Fruit fly (Drosophila melanogaster) whole organism, embryonic: Measurements from ENCODE around the gene Spc25.

Source experiments
- Abd-B ChIP-seq: fragments of 200-800 bp; sonication (Bioruptor generic); optimal IDR thresholded peaks from 2 replicates; lab custom pipeline; 2018; ENCODE audit warnings: missing biosample characterization, mild to moderate bottlenecking, missing genetic modification characterization, moderate library complexity
- CG10543 ChIP-seq: fragments of 200-800 bp; sonication (Bioruptor generic); optimal IDR thresholded peaks from 3 replicates; lab custom pipeline; 2017; ENCODE audit warnings: missing biosample characterization, mild to moderate bottlenecking, missing genetic modification characterization, moderate library complexity
- CG12299 ChIP-seq: fragments of 200-800 bp; sonication (Bioruptor generic); optimal IDR thresholded peaks from 2 replicates; lab custom pipeline; 2018; ENCODE audit warnings: missing biosample characterization, mild to moderate bottlenecking, missing genetic modification characterization
- CG12391 ChIP-seq: fragments of 200-800 bp; sonication (Bioruptor generic); optimal IDR thresholded peaks from 3 replicates; lab custom pipeline; 2018; ENCODE audit warnings: missing biosample characterization, mild to moderate bottlenecking, missing genetic modification characterization, moderate library complexity
- CG12659 ChIP-seq: fragments of 200-800 bp; sonication (Bioruptor generic); optimal IDR thresholded peaks from 3 replicates; lab custom pipeline; 2017; ENCODE audit warnings: mild to moderate bottlenecking, missing biosample characterization, missing genetic modification reagents, missing genetic modification characterization
- CG13894 ChIP-seq: fragments of 200-800 bp; sonication (Bioruptor generic); optimal IDR thresholded peaks from 3 replicates; lab custom pipeline; 2018; ENCODE audit warnings: missing biosample characterization, mild to moderate bottlenecking, missing genetic modification characterization, moderate library complexity
- CG15514 ChIP-seq: fragments of 200-800 bp; sonication (Bioruptor generic); optimal IDR thresholded peaks from 3 replicates; lab custom pipeline; 2017; ENCODE audit warnings: missing biosample characterization, missing genetic modification characterization, mild to moderate bottlenecking, moderate library complexity, missing genetic modification reagents
- CG16813 ChIP-seq: fragments of 200-800 bp; sonication (Bioruptor generic); IDR thresholded peaks from 3 replicates; pipeline ENCODE4 v1.3.6; 2022; ENCODE audit warnings: missing biosample characterization, missing genetic modification characterization; ENCODE audit not compliant: partially characterized antibody
- CG17361 ChIP-seq: fragments of 200-800 bp; sonication (Bioruptor generic); IDR thresholded peaks from 3 replicates; pipeline ENCODE4 v1.3.6; 2022; ENCODE audit warnings: missing biosample characterization, missing genetic modification characterization
- CG17568 ChIP-seq: fragments of 200-800 bp; sonication (Bioruptor generic); optimal IDR thresholded peaks from 2 replicates; lab custom pipeline; 2018; ENCODE audit warnings: missing biosample characterization, mild to moderate bottlenecking, missing genetic modification characterization, moderate library complexity
- CG18262 ChIP-seq: fragments of 200-800 bp; optimal IDR thresholded peaks from 3 replicates; lab custom pipeline; 2019; ENCODE audit warnings: missing biosample characterization, mild to moderate bottlenecking, missing genetic modification characterization, moderate library complexity
- CG18599 ChIP-seq: fragments of 200-800 bp; sonication (Bioruptor generic); optimal IDR thresholded peaks from 3 replicates; lab custom pipeline; 2017; ENCODE audit warnings: missing biosample characterization, missing genetic modification characterization, mild to moderate bottlenecking, moderate library complexity, missing genetic modification reagents
- CG2199 ChIP-seq: fragments of 200-800 bp; sonication (Bioruptor generic); IDR thresholded peaks from 3 replicates; pipeline ENCODE4 v1.3.6; 2022; ENCODE audit warnings: missing biosample characterization, missing genetic modification characterization
- CG33213 ChIP-seq: fragments of 200-800 bp; sonication (Bioruptor generic); optimal IDR thresholded peaks from 3 replicates; lab custom pipeline; 2016; ENCODE audit warnings: missing biosample characterization, missing genetic modification characterization
- CG33557 ChIP-seq: fragments of 200-800 bp; sonication (Bioruptor generic); optimal IDR thresholded peaks from 2 replicates; lab custom pipeline; 2019; ENCODE audit warnings: missing biosample characterization, mild to moderate bottlenecking, missing genetic modification characterization, moderate library complexity
- CG7372 ChIP-seq: fragments of 200-800 bp; sonication (Bioruptor generic); IDR thresholded peaks from 2 replicates; pipeline ENCODE4 v1.3.6; 2022; ENCODE audit warnings: missing biosample characterization, missing genetic modification characterization
- CG8478 ChIP-seq: fragments of >200 bp; optimal IDR thresholded peaks from 2 replicates; lab custom pipeline; 2018
- CG9437 ChIP-seq: fragments of 200-800 bp; sonication (Bioruptor generic); optimal IDR thresholded peaks from 2 replicates; lab custom pipeline; 2018; ENCODE audit warnings: missing biosample characterization, mild to moderate bottlenecking, missing genetic modification characterization
- CHES-1-like ChIP-seq: fragments of 200-800 bp; sonication (Bioruptor generic); optimal IDR thresholded peaks from 2 replicates; lab custom pipeline; 2016; ENCODE audit warnings: missing biosample characterization, missing genetic modification characterization
- Dip3 ChIP-seq: fragments of 200-800 bp; sonication (Bioruptor generic); optimal IDR thresholded peaks from 3 replicates; lab custom pipeline; 2016; ENCODE audit warnings: missing biosample characterization, missing genetic modification characterization
- Hr78 ChIP-seq, 2 experiments: fragments of 200-800 bp in 1 of 2; fragments of >200 bp in 1 of 2; sonication (Bioruptor generic) in 1 of 2; optimal IDR thresholded peaks; 2 replicates each; lab custom pipeline; 2017 to 2019; ENCODE audit warnings: missing biosample characterization in 2 of 2, missing genetic modification characterization in 2 of 2, mild to moderate bottlenecking in 1 of 2, moderate library complexity in 1 of 2
- Med ChIP-seq: fragments of 200-800 bp; sonication (Bioruptor generic); peaks from one replicate; lab custom pipeline; 2016; ENCODE audit warnings: missing biosample characterization, missing genetic modification characterization, mild to moderate bottlenecking, inconsistent platforms, moderate library complexity
- NfI ChIP-seq: fragments of 200-800 bp; sonication (Bioruptor generic); optimal IDR thresholded peaks from 3 replicates; lab custom pipeline; 2018; ENCODE audit warnings: missing biosample characterization, mild to moderate bottlenecking, missing genetic modification characterization, moderate library complexity
- Stat92E ChIP-seq, 3 experiments: fragments of >200 bp in 2 of 3; fragments of 200-800 bp in 1 of 3; sonication (Bioruptor generic) in 1 of 3; optimal IDR thresholded peaks; 2 replicates each; lab custom pipeline; 2017 to 2019; ENCODE audit warnings: missing biosample characterization in 3 of 3, missing genetic modification characterization in 3 of 3, mild to moderate bottlenecking in 1 of 3, moderate library complexity in 1 of 3
- amos ChIP-seq: fragments of 200-800 bp; sonication (Bioruptor generic); IDR thresholded peaks from 2 replicates; pipeline ENCODE4 v1.3.6; 2022; ENCODE audit warnings: missing biosample characterization, missing genetic modification characterization; ENCODE audit not compliant: partially characterized antibody
- br ChIP-seq: fragments of >200 bp; optimal IDR thresholded peaks from 2 replicates; lab custom pipeline; 2017
- chif ChIP-seq, 2 experiments: fragments of 200-800 bp; sonication (Bioruptor generic); optimal IDR thresholded peaks; 3 replicates each; lab custom pipeline; 2016; ENCODE audit warnings: missing biosample characterization in 2 of 2, missing genetic modification characterization in 2 of 2
- chm ChIP-seq: fragments of 200-800 bp; sonication (Bioruptor generic); IDR thresholded peaks from 2 replicates; pipeline ENCODE4 v1.3.6; 2022; ENCODE audit warnings: missing biosample characterization, missing genetic modification characterization
- cwo ChIP-seq: fragments of 200-800 bp; sonication (Bioruptor generic); optimal IDR thresholded peaks from 3 replicates; lab custom pipeline; 2017; ENCODE audit warnings: missing biosample characterization, missing genetic modification characterization, mild to moderate bottlenecking, moderate library complexity, missing genetic modification reagents
- dati ChIP-seq: fragments of 200-800 bp; sonication (Bioruptor generic); IDR thresholded peaks from 2 replicates; pipeline ENCODE4 v1.3.6; 2022; ENCODE audit warnings: missing biosample characterization, missing genetic modification characterization
- grau ChIP-seq: fragments of 200-800 bp; optimal IDR thresholded peaks from 3 replicates; lab custom pipeline; 2019; ENCODE audit warnings: missing biosample characterization, mild to moderate bottlenecking, missing genetic modification characterization, moderate library complexity
- hb ChIP-seq: fragments of 200-800 bp; sonication (Bioruptor generic); IDR thresholded peaks from 3 replicates; pipeline ENCODE4 v1.3.6; 2022; ENCODE audit warnings: missing biosample characterization, missing genetic modification characterization; ENCODE audit not compliant: partially characterized antibody
- insv ChIP-seq, 2 experiments: fragments of 200-800 bp; sonication (Bioruptor generic); optimal IDR thresholded peaks; 3 replicates each; lab custom pipeline; 2016 to 2018; ENCODE audit warnings: missing biosample characterization in 2 of 2, missing genetic modification characterization in 2 of 2
- kay ChIP-seq: fragments of 200-800 bp; sonication (Bioruptor generic); optimal IDR thresholded peaks from 2 replicates; lab custom pipeline; 2016; ENCODE audit warnings: missing biosample characterization, missing genetic modification characterization
- lbe ChIP-seq: fragments of 200-800 bp; sonication (Bioruptor generic); optimal IDR thresholded peaks from 2 replicates; lab custom pipeline; 2016; ENCODE audit warnings: missing biosample characterization, mild to moderate bottlenecking, missing genetic modification characterization
- mirr ChIP-seq: fragments of 200-800 bp; sonication (Bioruptor generic); optimal IDR thresholded peaks from 3 replicates; lab custom pipeline; 2018; ENCODE audit warnings: missing biosample characterization, mild to moderate bottlenecking, missing genetic modification characterization
- nerfin-2 ChIP-seq: fragments of 200-800 bp; sonication (Bioruptor generic); IDR thresholded peaks from 2 replicates; pipeline ENCODE4 v1.3.6; 2022; ENCODE audit warnings: missing biosample characterization, missing genetic modification characterization; ENCODE audit not compliant: partially characterized antibody
- nmo ChIP-seq: fragments of 200-800 bp; sonication (Bioruptor generic); optimal IDR thresholded peaks from 2 replicates; lab custom pipeline; 2018; ENCODE audit warnings: missing biosample characterization, mild to moderate bottlenecking, missing genetic modification characterization, moderate library complexity
- pho ChIP-seq: fragments of 200-800 bp; sonication (Bioruptor generic); optimal IDR thresholded peaks from 2 replicates; lab custom pipeline; 2016; ENCODE audit warnings: missing biosample characterization, missing genetic modification characterization
- pzg ChIP-seq: fragments of 200-800 bp; sonication (Bioruptor generic); optimal IDR thresholded peaks from 3 replicates; lab custom pipeline; 2018; ENCODE audit warnings: missing biosample characterization, mild to moderate bottlenecking, missing genetic modification characterization, moderate library complexity
- shn ChIP-seq: fragments of 200-800 bp; sonication (Bioruptor generic); optimal IDR thresholded peaks from 3 replicates; lab custom pipeline; 2016; ENCODE audit warnings: missing biosample characterization, missing genetic modification characterization
- stc ChIP-seq: fragments of 200-800 bp; sonication (Bioruptor generic); IDR thresholded peaks from 2 replicates; pipeline ENCODE4 v1.3.6; 2022; ENCODE audit warnings: missing biosample characterization, missing genetic modification characterization
- stwl ChIP-seq: fragments of 200-800 bp; sonication (Bioruptor generic); optimal IDR thresholded peaks from 3 replicates; lab custom pipeline; 2018; ENCODE audit warnings: missing biosample characterization, mild to moderate bottlenecking, missing genetic modification characterization, moderate library complexity
- tll ChIP-seq, 2 experiments: fragments of 200-800 bp in 1 of 2; fragments of >200 bp in 1 of 2; sonication (Bioruptor generic) in 1 of 2; optimal IDR thresholded peaks; 2 replicates each; lab custom pipeline; 2017 to 2019; ENCODE audit warnings: missing biosample characterization in 2 of 2, missing genetic modification characterization in 2 of 2, mild to moderate bottlenecking in 1 of 2, moderate library complexity in 1 of 2
- trem ChIP-seq: fragments of 200-800 bp; optimal IDR thresholded peaks from 3 replicates; lab custom pipeline; 2019; ENCODE audit warnings: missing biosample characterization, mild to moderate bottlenecking, missing genetic modification characterization, moderate library complexity
- vnd ChIP-seq: fragments of 200-800 bp; sonication (Bioruptor generic); IDR thresholded peaks from 3 replicates; pipeline ENCODE4 v1.3.6; 2022; ENCODE audit warnings: missing biosample characterization, missing genetic modification characterization; ENCODE audit not compliant: partially characterized antibody
- zen2 ChIP-seq: fragments of 200-800 bp; sonication (Bioruptor generic); IDR thresholded peaks from 3 replicates; pipeline ENCODE4 v1.3.6; 2022; ENCODE audit warnings: missing biosample characterization, missing genetic modification characterization; ENCODE audit not compliant: partially characterized antibody

The Spc25 gene

dm6 chr3R:12980628-12981219 is 19.2 kb downstream of the Spc25 start, which contains the start of gene Paip2 (continued):
- TF ChIP-seq vnd (peak; percentile 98), hb (peak; percentile 98), zen2 (GFP tag; lab: Robert Waterston, UW) (peak; percentile 98), CG12659 (peak; percentile 70), NfI (GFP tag; lab: Kevin White, UChicago) (peak; percentile 5), tll (GFP tag; optimal IDR thresholded peaks at IDR 0.05; lab: Kevin White, UChicago) (peak; percentile 2 to 56), Dip3 (GFP tag; lab: Kevin White, UChicago) (peak; percentile 9), cwo (no peak), pzg (peak; percentile 87), CG17361 (GFP tag; lab: Robert Waterston, UW) (peak; percentile 46; the same call in 2 of the 3 replicates), Med (GFP tag; lab: Kevin White, UChicago) (peak; percentile 90), CG2199 (GFP tag; lab: Robert Waterston, UW) (peak; percentile 65; the same call in 1 of the 3 replicates), CG15514 (peak; percentile 67), CG12299 (tag; lab: Kevin White, UChicago) (peak; percentile 5), nmo (GFP tag; lab: Kevin White, UChicago) (peak; percentile 71), CG16813 (peak; percentile 99), CG33213 (GFP tag; lab: Kevin White, UChicago) (peak; percentile 6), trem (peak; percentile 75), insv (GFP tag; optimal IDR thresholded peaks at IDR 0.05; lab: Kevin White, UChicago) (peak in 1 of 2 experiments; percentile 32), chif (GFP tag; optimal IDR thresholded peaks at IDR 0.05; lab: Kevin White, UChicago) (no peak), CG13894 (tag; lab: Kevin White, UChicago) (peak; percentile 21), stwl (tag; lab: Kevin White, UChicago) (peak; percentile 69), CG12391 (tag; lab: Kevin White, UChicago) (peak; percentile 40), CG8478 (lab: Kevin White, UChicago) (peak; percentile 66), chm (GFP tag; lab: Robert Waterston, UW) (peak; percentile 46; the same call in 1 of the 2 replicates), lbe (GFP tag; lab: Kevin White, UChicago) (peak; percentile 16), pho (GFP tag; lab: Kevin White, UChicago) (peak; percentile 8), amos (GFP tag; lab: Robert Waterston, UW) (peak; percentile 95), mirr (GFP tag; lab: Kevin White, UChicago) (no peak), br (no peak), CG18262 (tag; lab: Kevin White, UChicago) (peak; percentile 2), Stat92E (GFP tag; optimal IDR thresholded peaks at IDR 0.05; lab: Kevin White, UChicago) (peak in 1 of 3 experiments; percentile 77)

dm6 chr3R:12981334-12982166 is 20.0 kb downstream of the Spc25 start:
- peak; percentile 19 for TF ChIP-seq CG17568 (GFP tag; lab: Kevin White, UChicago)
- TF ChIP-seq stc, result peak; percentile 40; the same call in 1 of the 2 replicates
- peak; percentile 41 for TF ChIP-seq NfI (GFP tag; lab: Kevin White, UChicago)
- peak; percentile 52 for TF ChIP-seq Abd-B (GFP tag; lab: Kevin White, UChicago)
- no peak for TF ChIP-seq shn (GFP tag; lab: Kevin White, UChicago)
- peak; percentile 68 for TF ChIP-seq CG18599
- peak in 1 of 2 experiments; percentile 39 for TF ChIP-seq Hr78 (GFP tag; optimal IDR thresholded peaks at IDR 0.05; lab: Kevin White, UChicago)
- TF ChIP-seq kay (GFP tag; lab: Kevin White, UChicago), result peak; percentile 13
- TF ChIP-seq grau, result peak; percentile 77
- TF ChIP-seq CG10543 (GFP tag; lab: Kevin White, UChicago), result no peak
- TF ChIP-seq dati (GFP tag; lab: Robert Waterston, UW), result no peak
- no peak for TF ChIP-seq CHES-1-like (GFP tag; lab: Kevin White, UChicago)
- no peak for TF ChIP-seq nerfin-2 (GFP tag; lab: Robert Waterston, UW)
- TF ChIP-seq CG7372 (GFP tag; lab: Robert Waterston, UW), result no peak
- TF ChIP-seq CG33557, result no peak
- TF ChIP-seq CG9437, result peak; percentile 63
